Worm (Caenorhabditis elegans): ENCODE data around the gene pat-2.
A peak's percentile ranks its signal among the peaks of the same experiment; 100 is the strongest.

pat-2 gene

DNA sequence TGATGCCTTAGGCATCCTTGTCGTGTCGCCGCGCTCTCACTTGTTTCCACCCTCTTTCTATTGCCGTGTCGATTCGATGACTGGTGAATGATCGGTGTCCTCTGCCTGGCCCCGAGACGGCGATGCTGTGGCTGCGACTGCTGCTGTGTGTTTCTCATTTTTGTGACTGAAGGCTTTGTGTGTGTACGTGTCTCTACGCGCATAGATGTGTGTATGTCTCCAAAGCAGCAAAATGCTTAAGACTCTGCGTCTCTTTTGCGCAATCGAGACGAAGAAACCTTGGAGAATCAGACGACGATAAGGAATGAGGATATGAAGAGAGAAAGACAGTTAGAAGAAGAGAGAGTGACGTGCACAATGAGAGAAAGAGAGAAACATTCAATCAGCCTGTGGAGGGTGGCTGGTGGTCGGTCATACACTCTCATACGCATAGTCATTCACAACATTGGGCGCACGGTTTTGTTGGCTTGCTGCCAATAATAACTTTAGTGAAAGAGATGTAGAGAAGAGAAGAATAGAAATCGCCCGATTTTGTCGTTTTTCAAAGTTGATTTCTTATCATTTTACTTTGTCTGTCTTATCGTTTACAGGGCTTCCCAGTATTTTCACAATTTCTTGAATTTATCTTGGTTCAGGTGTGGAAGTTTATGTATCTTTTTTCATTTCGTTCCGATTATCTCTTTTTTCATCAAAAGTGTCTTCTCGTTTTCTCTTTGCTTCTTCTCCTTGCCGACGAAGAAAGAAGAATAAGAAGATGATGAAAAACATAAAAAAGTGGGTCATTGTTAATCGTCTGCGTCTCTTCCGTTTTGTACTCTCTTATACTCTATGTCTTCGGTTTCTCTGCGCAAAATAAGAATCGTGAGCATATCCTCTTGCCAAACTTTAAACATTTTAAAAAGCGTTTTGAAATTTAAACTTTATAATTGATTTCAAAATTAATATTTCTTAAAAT lies 16.6 kb upstream of the pat-2 start (continued):
- TF ChIP-seq mdl-1 (tag; optimal IDR thresholded peaks at IDR 0.05) (peak; percentile 87 to 95), zag-1 (tag; optimal IDR thresholded peaks at IDR 0.05) (peak; percentile 93), nhr-23 (tag; optimal IDR thresholded peaks at IDR 0.05) (no peak), nhr-25 (tag; optimal IDR thresholded peaks at IDR 0.05) (peak; percentile 98)

DNA sequence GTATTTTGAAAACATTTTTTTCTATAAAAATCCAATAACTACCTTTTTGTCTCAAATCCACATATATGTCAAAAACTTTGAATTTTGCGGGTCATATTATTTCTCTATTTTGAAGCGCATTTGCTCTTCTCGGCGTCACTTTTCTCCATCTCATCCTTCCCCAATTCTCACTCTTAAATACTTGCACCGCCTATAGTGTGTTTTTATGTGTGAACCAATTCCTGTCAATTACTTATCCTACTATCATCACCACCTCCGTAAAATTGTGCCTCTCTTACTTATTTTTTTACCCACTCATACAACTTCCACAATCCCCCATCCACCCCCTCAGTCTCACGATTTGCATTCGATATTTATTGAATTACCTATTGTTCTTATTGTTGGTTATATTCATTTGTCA lies 12.9 kb upstream of the pat-2 start:
- no peak for TF ChIP-seq nhr-237 (tag; optimal IDR thresholded peaks at IDR 0.05)

DNA sequence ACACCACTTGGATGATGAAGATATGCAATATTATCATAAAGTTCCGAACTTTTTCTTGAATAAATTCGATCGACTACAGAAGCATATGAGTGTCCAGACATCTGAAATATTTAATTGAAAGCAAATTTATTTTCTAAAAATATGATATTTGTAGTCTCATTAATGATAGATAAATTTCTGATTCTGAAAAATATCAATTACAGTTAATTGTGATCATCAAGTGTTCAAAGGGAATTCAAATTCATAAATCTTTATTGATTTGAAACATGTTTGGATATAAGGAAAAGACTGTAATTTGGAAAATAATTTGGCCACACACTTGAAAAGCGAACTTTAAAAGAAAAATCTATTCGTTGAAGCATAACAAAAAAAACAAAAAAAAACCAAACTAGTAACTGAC lies 11.5 kb upstream of the pat-2 start, which contains the start of gene F54F2.7:
Gene F54F2.7 (minus strand): TSS at position 101 of the 400 bp plus-strand sequence.
- TF ChIP-seq ceh-16 (tag; optimal IDR thresholded peaks at IDR 0.05) (no peak), ztf-11 (tag; optimal IDR thresholded peaks at IDR 0.05) (no peak)

DNA sequence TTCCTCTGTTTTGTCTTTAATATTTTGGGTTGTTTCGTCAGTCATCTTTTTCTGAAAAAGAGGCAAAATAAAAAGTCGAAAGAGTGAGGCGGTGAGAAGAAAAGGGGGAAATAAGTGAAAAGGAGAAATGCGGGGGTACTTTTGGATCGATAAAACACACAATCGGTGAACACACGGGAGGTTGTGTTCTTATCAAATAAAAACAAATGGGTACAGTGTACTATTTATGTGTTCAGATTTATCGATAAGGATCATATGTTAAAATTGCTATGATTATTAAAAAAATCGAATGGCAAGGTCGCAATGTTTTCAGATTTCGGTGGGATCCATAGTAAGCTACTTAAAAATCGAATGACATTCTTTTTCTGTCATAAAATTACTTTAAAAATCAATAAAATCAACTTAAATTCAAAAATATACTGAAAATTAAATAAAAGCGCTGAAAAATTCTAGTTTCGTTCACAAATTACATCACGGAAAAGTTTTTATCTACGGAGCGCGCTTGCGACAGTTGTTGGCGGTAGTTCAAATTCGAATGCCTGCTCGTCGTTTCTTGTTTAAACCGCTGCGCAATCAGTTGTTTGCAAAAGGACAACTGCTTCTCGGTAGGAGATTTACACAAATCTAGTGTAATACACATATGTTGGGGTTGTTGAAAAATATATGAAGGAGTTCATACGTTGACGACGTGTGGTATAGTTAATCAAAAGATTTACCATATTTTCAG lies 9.3 kb upstream of the pat-2 start, which contains the start of gene prx-19:
Gene prx-19 (minus strand): TSS at position 51 of the 727 bp plus-strand sequence.
- TF ChIP-seq nhr-237 (tag; optimal IDR thresholded peaks at IDR 0.05), result no peak
- TF ChIP-seq ztf-4 (tag; optimal IDR thresholded peaks at IDR 0.05), result no peak
- TF ChIP-seq lin-39 (tag; optimal IDR thresholded peaks at IDR 0.05), result no peak
- no peak for TF ChIP-seq nhr-11 (tag; optimal IDR thresholded peaks at IDR 0.05)
- TF ChIP-seq ceh-82 (tag; optimal IDR thresholded peaks at IDR 0.05), result no peak
- TF ChIP-seq nhr-77 (tag; optimal IDR thresholded peaks at IDR 0.05), result no peak
- TF ChIP-seq C34F6.9 (tag; optimal IDR thresholded peaks at IDR 0.05), result peak; percentile 62
- no peak for TF ChIP-seq elt-1 (tag; optimal IDR thresholded peaks at IDR 0.05)
- TF ChIP-seq F13H6.1 (tag; optimal IDR thresholded peaks at IDR 0.05), result peak; percentile 43
- peak; percentile 92 for TF ChIP-seq gmeb-1 (tag; optimal IDR thresholded peaks at IDR 0.05)
- no peak for TF ChIP-seq Y55F3AM.14 (GFP tag; optimal IDR thresholded peaks at IDR 0.05)
- peak; percentile 79 for TF ChIP-seq unc-55 (GFP tag; optimal IDR thresholded peaks at IDR 0.05)
- TF ChIP-seq unc-62 (GFP tag; optimal IDR thresholded peaks at IDR 0.05), result no peak
- peak; percentile 15 for TF ChIP-seq lin-13 (GFP tag; optimal IDR thresholded peaks at IDR 0.05)
- TF ChIP-seq ama-1 (optimal IDR thresholded peaks at IDR 0.05), result peak; percentile 7
- no peak for TF ChIP-seq ceh-16 (tag; optimal IDR thresholded peaks at IDR 0.05)
- TF ChIP-seq lin-11 (tag; optimal IDR thresholded peaks at IDR 0.05), result no peak
- TF ChIP-seq mbf-1 (tag; optimal IDR thresholded peaks at IDR 0.05), result no peak
- TF ChIP-seq nhr-23 (tag; optimal IDR thresholded peaks at IDR 0.05), result no peak
- TF ChIP-seq skn-1 (tag; optimal IDR thresholded peaks at IDR 0.05), result no peak
- no peak for TF ChIP-seq unc-39 (tag; optimal IDR thresholded peaks at IDR 0.05)
- no peak for TF ChIP-seq egl-27 (tag; optimal IDR thresholded peaks at IDR 0.05)
- TF ChIP-seq nhr-10 (tag; optimal IDR thresholded peaks at IDR 0.05), result no peak
- TF ChIP-seq fos-1 (tag; optimal IDR thresholded peaks at IDR 0.05), result no peak
- TF ChIP-seq elt-3 (tag; optimal IDR thresholded peaks at IDR 0.05), result no peak
- TF ChIP-seq peb-1 (tag; optimal IDR thresholded peaks at IDR 0.05), result no peak
- peak; percentile 19 for TF ChIP-seq sma-3 (GFP tag; optimal IDR thresholded peaks at IDR 0.05)
- TF ChIP-seq sma-9 (GFP tag; optimal IDR thresholded peaks at IDR 0.05), result peak; percentile 39
- TF ChIP-seq sma-9 (tag; optimal IDR thresholded peaks at IDR 0.05), result no peak
- no peak for TF ChIP-seq ztf-1 (GFP tag; conservative IDR thresholded peaks at IDR 0.05)
- TF ChIP-seq nhr-21 (tag; optimal IDR thresholded peaks at IDR 0.05), result no peak
- TF ChIP-seq snpc-4 (tag; optimal IDR thresholded peaks at IDR 0.05), result no peak
- TF ChIP-seq nhr-129 (tag; optimal IDR thresholded peaks at IDR 0.05), result peak; percentile 73
- no peak for TF ChIP-seq aly-2 (tag; optimal IDR thresholded peaks at IDR 0.05)
- no peak for TF ChIP-seq sem-4 (tag; optimal IDR thresholded peaks at IDR 0.05)
- TF ChIP-seq nhr-25 (tag; optimal IDR thresholded peaks at IDR 0.05), result peak; percentile 1
- no peak for TF ChIP-seq mab-5 (tag; optimal IDR thresholded peaks at IDR 0.05)
- peak in 1 of 2 experiments; percentile 66 for TF ChIP-seq lsy-2 (tag; optimal IDR thresholded peaks at IDR 0.05)
- TF ChIP-seq alr-1 (tag; optimal IDR thresholded peaks at IDR 0.05), result no peak
- no peak for TF ChIP-seq blmp-1 (tag; optimal IDR thresholded peaks at IDR 0.05; ENCODE audit: insufficient read depth)
- TF ChIP-seq R02D3.7 (tag; optimal IDR thresholded peaks at IDR 0.05), result no peak
- no peak for TF ChIP-seq ztf-11 (tag; optimal IDR thresholded peaks at IDR 0.05)
- peak; percentile 30 for TF ChIP-seq crh-2 (tag; optimal IDR thresholded peaks at IDR 0.05)
